Worm (Caenorhabditis elegans): ENCODE results near the gene F53C3.11.

ce11 chrII:3935098-3935497 is 28.6 kb upstream of the F53C3.11 start:
- TF ChIP-seq nhr-76 (tag; optimal IDR thresholded peaks at IDR 0.05) (no peak), ztf-11 (tag; optimal IDR thresholded peaks at IDR 0.05) (no peak), tlp-1 (tag; optimal IDR thresholded peaks at IDR 0.05) (no peak)

All from whole organism, L1 larva.